Fruit fly (Drosophila melanogaster) whole organism, embryonic: Measurements from ENCODE around the gene CG15543.

Experiments used
- ATbp ChIP-seq: fragments of 200-800 bp; sonication (Bioruptor generic); optimal IDR thresholded peaks from 2 replicates; lab custom pipeline; 2017; ENCODE audit warnings: missing biosample characterization, mild to moderate bottlenecking, missing genetic modification characterization, missing genetic modification reagents
- Aef1 ChIP-seq: fragments of 200-800 bp; sonication (Bioruptor generic); IDR thresholded peaks from 3 replicates; pipeline ENCODE4 v1.3.6; 2022; ENCODE audit warnings: missing biosample characterization, missing genetic modification characterization
- CG10321 ChIP-seq: fragments of 200-800 bp; sonication (Bioruptor generic); IDR thresholded peaks from 2 replicates; pipeline ENCODE4 v1.3.6; 2022; ENCODE audit warnings: missing biosample characterization, missing genetic modification characterization
- CG13287 ChIP-seq: fragments of 200-800 bp; sonication (Bioruptor generic); IDR thresholded peaks from 2 replicates; pipeline ENCODE4 v1.3.6; 2022; ENCODE audit warnings: missing biosample characterization, missing genetic modification characterization; ENCODE audit not compliant: partially characterized antibody
- CG14050 ChIP-seq: fragments of 200-800 bp; sonication (Bioruptor generic); IDR thresholded peaks from 3 replicates; pipeline ENCODE4 v1.3.6; 2022; ENCODE audit warnings: missing biosample characterization, missing genetic modification characterization
- CG1832 ChIP-seq: fragments of 200-800 bp; sonication (Bioruptor generic); optimal IDR thresholded peaks from 2 replicates; lab custom pipeline; 2017; ENCODE audit warnings: missing biosample characterization, mild to moderate bottlenecking, missing genetic modification characterization, inconsistent platforms
- CG2202 ChIP-seq: fragments of 200-800 bp; sonication (Bioruptor generic); optimal IDR thresholded peaks from 2 replicates; lab custom pipeline; 2018; ENCODE audit warnings: missing biosample characterization, mild to moderate bottlenecking, missing genetic modification characterization
- CG31441 ChIP-seq: fragments of 200-800 bp; sonication (Bioruptor generic); IDR thresholded peaks from 2 replicates; pipeline ENCODE4 v1.3.6; 2022; ENCODE audit warnings: missing biosample characterization, missing genetic modification characterization
- CG32772 ChIP-seq: fragments of 200-800 bp; sonication (Bioruptor generic); IDR thresholded peaks from 2 replicates; pipeline ENCODE4 v1.3.6; 2022; ENCODE audit warnings: missing biosample characterization, missing genetic modification characterization
- CG4360 ChIP-seq: fragments of 200-800 bp; sonication (Bioruptor generic); IDR thresholded peaks from 2 replicates; pipeline ENCODE4 v1.3.6; 2022; ENCODE audit warnings: missing biosample characterization, missing genetic modification characterization
- CG4707 ChIP-seq: fragments of 200-800 bp; sonication (Bioruptor generic); optimal IDR thresholded peaks from 2 replicates; lab custom pipeline; 2018; ENCODE audit warnings: missing biosample characterization, mild to moderate bottlenecking, missing genetic modification characterization, moderate library complexity
- CG7556 ChIP-seq: fragments of 200-800 bp; sonication (Bioruptor generic); optimal IDR thresholded peaks from 2 replicates; lab custom pipeline; 2017; ENCODE audit warnings: missing biosample characterization, mild to moderate bottlenecking, missing genetic modification characterization
- CG7745 ChIP-seq: fragments of 200-800 bp; sonication (Bioruptor generic); optimal IDR thresholded peaks from 2 replicates; lab custom pipeline; 2018; ENCODE audit warnings: missing biosample characterization, mild to moderate bottlenecking, missing genetic modification characterization, moderate library complexity
- CG8281 ChIP-seq: fragments of 200-800 bp; sonication (Bioruptor generic); optimal IDR thresholded peaks from 2 replicates; lab custom pipeline; 2018; ENCODE audit warnings: missing biosample characterization, mild to moderate bottlenecking, missing genetic modification characterization, moderate library complexity
- CG8478 ChIP-seq: fragments of >200 bp; optimal IDR thresholded peaks from 2 replicates; lab custom pipeline; 2018
- CTCF ChIP-seq: fragments of 200-800 bp; sonication (Bioruptor generic); optimal IDR thresholded peaks from 2 replicates; lab custom pipeline; 2017; ENCODE audit warnings: missing biosample characterization, mild to moderate bottlenecking, missing genetic modification characterization, moderate library complexity
- CoRest ChIP-seq: fragments of 200-800 bp; sonication (Bioruptor generic); optimal IDR thresholded peaks from 3 replicates; lab custom pipeline; 2018; ENCODE audit warnings: missing biosample characterization, mild to moderate bottlenecking, missing genetic modification characterization, moderate library complexity
- D ChIP-seq, 2 experiments: fragments of 200-800 bp in 1 of 2; fragments of >200 bp in 1 of 2; sonication (Bioruptor generic) in 1 of 2; optimal IDR thresholded peaks; 2 replicates in 1 of 2; 3 replicates in 1 of 2; lab custom pipeline; 2017; ENCODE audit warnings: mild to moderate bottlenecking in 1 of 2, missing biosample characterization in 1 of 2, missing genetic modification characterization in 1 of 2, missing genetic modification reagents in 1 of 2
- Dad ChIP-seq: fragments of 200-800 bp; sonication (Bioruptor generic); optimal IDR thresholded peaks from 3 replicates; lab custom pipeline; 2016; ENCODE audit warnings: missing biosample characterization, missing genetic modification characterization
- Deaf1 ChIP-seq: fragments of 200-800 bp; optimal IDR thresholded peaks from 3 replicates; lab custom pipeline; 2019; ENCODE audit warnings: missing biosample characterization, mild to moderate bottlenecking, missing genetic modification characterization, moderate library complexity
- HLH54F ChIP-seq: fragments of 200-800 bp; sonication (Bioruptor generic); optimal IDR thresholded peaks from 3 replicates; lab custom pipeline; 2016; ENCODE audit warnings: missing biosample characterization, missing genetic modification characterization
- HmgD ChIP-seq: fragments of 200-800 bp; sonication (Bioruptor generic); optimal IDR thresholded peaks from 3 replicates; lab custom pipeline; 2016; ENCODE audit warnings: missing biosample characterization, missing genetic modification characterization
- Hmx ChIP-seq: fragments of 200-800 bp; sonication (Bioruptor generic); optimal IDR thresholded peaks from 2 replicates; lab custom pipeline; 2016; ENCODE audit warnings: missing biosample characterization, missing genetic modification characterization
- Jarid2 ChIP-seq: fragments of 200-800 bp; sonication (Bioruptor generic); optimal IDR thresholded peaks from 3 replicates; lab custom pipeline; 2017; ENCODE audit warnings: mild to moderate bottlenecking, missing biosample characterization, missing genetic modification reagents, missing genetic modification characterization
- Nf-YA ChIP-seq: fragments of 200-800 bp; sonication (Bioruptor generic); IDR thresholded peaks from 2 replicates; pipeline ENCODE4 v1.3.6; 2022; ENCODE audit warnings: missing biosample characterization, missing genetic modification characterization
- Nf-YB ChIP-seq: fragments of 200-800 bp; sonication (Bioruptor generic); optimal IDR thresholded peaks from 3 replicates; lab custom pipeline; 2019; ENCODE audit warnings: missing biosample characterization, mild to moderate bottlenecking, missing genetic modification characterization, moderate library complexity
- Nf-YC ChIP-seq: fragments of 200-800 bp; optimal IDR thresholded peaks from 3 replicates; lab custom pipeline; 2019; ENCODE audit warnings: missing biosample characterization, mild to moderate bottlenecking, missing genetic modification characterization, moderate library complexity
- Stat92E ChIP-seq, 3 experiments: fragments of >200 bp in 2 of 3; fragments of 200-800 bp in 1 of 3; sonication (Bioruptor generic) in 1 of 3; optimal IDR thresholded peaks; 2 replicates each; lab custom pipeline; 2017 to 2019; ENCODE audit warnings: missing biosample characterization in 3 of 3, missing genetic modification characterization in 3 of 3, mild to moderate bottlenecking in 1 of 3, moderate library complexity in 1 of 3
- Trl ChIP-seq, 3 experiments: fragments of >200 bp in 2 of 3; fragments of 200-800 bp in 1 of 3; sonication (Bioruptor generic) in 1 of 3; optimal IDR thresholded peaks; 2 replicates in 1 of 3; 3 replicates in 2 of 3; lab custom pipeline; 2016 to 2017; ENCODE audit warnings: missing biosample characterization in 1 of 3, missing genetic modification characterization in 1 of 3
- Vsx1 ChIP-seq: fragments of 200-800 bp; sonication (Bioruptor generic); optimal IDR thresholded peaks from 2 replicates; lab custom pipeline; 2017; ENCODE audit warnings: missing biosample characterization, mild to moderate bottlenecking, missing genetic modification characterization, missing genetic modification reagents
- abd-A ChIP-seq: fragments of 200-800 bp; sonication (Bioruptor generic); optimal IDR thresholded peaks from 3 replicates; lab custom pipeline; 2019; ENCODE audit warnings: missing biosample characterization, mild to moderate bottlenecking, missing genetic modification characterization, moderate library complexity
- ase ChIP-seq: fragments of 200-800 bp; sonication (Bioruptor generic); IDR thresholded peaks from 3 replicates; pipeline ENCODE4 v1.3.6; 2022; ENCODE audit warnings: missing biosample characterization, missing genetic modification characterization
- cato ChIP-seq: fragments of 200-800 bp; sonication (Bioruptor generic); optimal IDR thresholded peaks from 2 replicates; lab custom pipeline; 2016; ENCODE audit warnings: missing biosample characterization, missing genetic modification characterization, borderline replicate concordance
- cg ChIP-seq: fragments of 200-800 bp; sonication (Bioruptor generic); optimal IDR thresholded peaks from 3 replicates; lab custom pipeline; 2019; ENCODE audit warnings: missing biosample characterization, mild to moderate bottlenecking, missing genetic modification characterization, moderate library complexity
- crol ChIP-seq: fragments of 200-800 bp; sonication (Bioruptor generic); IDR thresholded peaks from 2 replicates; pipeline ENCODE4 v1.3.6; 2022; ENCODE audit warnings: missing biosample characterization, missing genetic modification characterization
- gsb ChIP-seq: fragments of 200-800 bp; sonication (Bioruptor generic); IDR thresholded peaks from 2 replicates; pipeline ENCODE4 v1.3.6; 2022; ENCODE audit warnings: missing biosample characterization, missing genetic modification characterization
- inv ChIP-seq: fragments of 200-800 bp; sonication (Bioruptor generic); IDR thresholded peaks from 2 replicates; pipeline ENCODE4 v1.3.6; 2022; ENCODE audit warnings: missing biosample characterization, missing genetic modification characterization; ENCODE audit not compliant: partially characterized antibody
- jigr1 ChIP-seq: fragments of 200-800 bp; sonication (Bioruptor generic); IDR thresholded peaks from 3 replicates; pipeline ENCODE4 v1.3.6; 2022; ENCODE audit warnings: missing biosample characterization, missing genetic modification characterization
- oc ChIP-seq: fragments of 200-800 bp; sonication (Bioruptor generic); optimal IDR thresholded peaks from 2 replicates; lab custom pipeline; 2018; ENCODE audit warnings: missing biosample characterization, mild to moderate bottlenecking, missing genetic modification characterization, moderate library complexity
- onecut ChIP-seq: fragments of 200-800 bp; sonication (Bioruptor generic); IDR thresholded peaks from 2 replicates; pipeline ENCODE4 v1.3.6; 2022; ENCODE audit warnings: missing biosample characterization, missing genetic modification characterization
- otp ChIP-seq: fragments of 200-800 bp; sonication (Bioruptor generic); IDR thresholded peaks from 3 replicates; pipeline ENCODE4, ENCODE4 v1.3.6; 2022; ENCODE audit warnings: missing biosample characterization, missing genetic modification characterization
- pros ChIP-seq: fragments of 200-800 bp; sonication (Bioruptor generic); optimal IDR thresholded peaks from 3 replicates; lab custom pipeline; 2019; ENCODE audit warnings: missing biosample characterization, mild to moderate bottlenecking, missing genetic modification characterization, moderate library complexity
- scrt ChIP-seq: fragments of 200-800 bp; sonication (Bioruptor generic); optimal IDR thresholded peaks from 2 replicates; lab custom pipeline; 2018; ENCODE audit warnings: missing biosample characterization, mild to moderate bottlenecking, missing genetic modification characterization, moderate library complexity
- sens ChIP-seq: fragments of 200-800 bp; sonication (Bioruptor generic); peaks from one replicate; lab custom pipeline; 2016; ENCODE audit warnings: missing biosample characterization, missing genetic modification characterization
- sna ChIP-seq: fragments of 200-800 bp; sonication (Bioruptor generic); IDR thresholded peaks from 2 replicates; pipeline ENCODE4 v1.3.6; 2022; ENCODE audit warnings: missing biosample characterization, missing genetic modification characterization; ENCODE audit not compliant: partially characterized antibody
- sqz ChIP-seq: fragments of 200-800 bp; sonication (Bioruptor generic); optimal IDR thresholded peaks from 3 replicates; lab custom pipeline; 2018; ENCODE audit warnings: missing biosample characterization, mild to moderate bottlenecking, missing genetic modification characterization
- sr ChIP-seq: fragments of 200-800 bp; sonication (Bioruptor generic); IDR thresholded peaks from 3 replicates; pipeline ENCODE4 v1.3.6; 2022; ENCODE audit warnings: missing biosample characterization, missing genetic modification characterization
- twi ChIP-seq: fragments of 200-800 bp; optimal IDR thresholded peaks from 2 replicates; lab custom pipeline; 2019; ENCODE audit warnings: missing biosample characterization, mild to moderate bottlenecking, missing genetic modification characterization, moderate library complexity
- vvl ChIP-seq: fragments of 200-800 bp; sonication (Bioruptor generic); IDR thresholded peaks from 2 replicates; pipeline ENCODE4 v1.3.6; 2022; ENCODE audit warnings: missing biosample characterization, missing genetic modification characterization
- yki ChIP-seq: fragments of >200 bp; optimal IDR thresholded peaks from 3 replicates; lab custom pipeline; 2018
- zen ChIP-seq: fragments of 200-800 bp; sonication (Bioruptor generic); optimal IDR thresholded peaks from 3 replicates; lab custom pipeline; 2018; ENCODE audit warnings: missing biosample characterization, mild to moderate bottlenecking, missing genetic modification characterization, moderate library complexity

Gene CG15543

dm6 chr3R:30764121-30764520, 21.4 kb downstream of the CG15543 start:
- TF ChIP-seq CG32772 (GFP tag; lab: Robert Waterston, UW) (peak; percentile 85), Nf-YB (peak; percentile 98), otp (GFP tag; lab: Robert Waterston, UW) (peak; percentile 68; the same call in 1 of the 3 replicates), Trl (optimal IDR thresholded peaks at IDR 0.05; lab: Kevin White, UChicago) (peak; percentile 62 to 63), Trl (GFP tag; optimal IDR thresholded peaks at IDR 0.05; lab: Kevin White, UChicago) (no peak), CG2202 (tag; lab: Kevin White, UChicago) (no peak), Dad (no peak), yki (lab: Kevin White, UChicago) (peak; percentile 32), CG7745 (tag; lab: Kevin White, UChicago) (peak; percentile 65), Aef1 (peak; percentile 50; the same call in 2 of the 3 replicates), CTCF (peak; percentile 46), inv (GFP tag; lab: Robert Waterston, UW) (no peak), oc (tag; lab: Kevin White, UChicago) (no peak), Jarid2 (peak; percentile 47), D (optimal IDR thresholded peaks at IDR 0.05; lab: Kevin White, UChicago) (no peak), D (GFP tag; optimal IDR thresholded peaks at IDR 0.05; lab: Kevin White, UChicago) (no peak), ATbp (GFP tag; lab: Kevin White, UChicago) (no peak), jigr1 (GFP tag; lab: Robert Waterston, UW) (no peak), CG4707 (GFP tag; lab: Kevin White, UChicago) (no peak), CoRest (peak; percentile 56), sna (GFP tag; lab: Robert Waterston, UW) (0 out of 2 replicates have a peak, but pooled peaks have one; percentile 12), zen (peak; percentile 89), twi (tag; lab: Kevin White, UChicago) (peak; percentile 82), CG7556 (GFP tag; lab: Kevin White, UChicago) (no peak), CG13287 (GFP tag; lab: Robert Waterston, UW) (peak; percentile 16; the same call in 1 of the 2 replicates), Nf-YC (tag; lab: Kevin White, UChicago) (peak; percentile 97), sr (GFP tag; lab: Robert Waterston, UW) (peak; percentile 94), ase (GFP tag; lab: Robert Waterston, UW) (no peak), CG8478 (peak; percentile 86), HmgD (GFP tag; lab: Kevin White, UChicago) (no peak), CG14050 (GFP tag; lab: Robert Waterston, UW) (no peak), Nf-YA (GFP tag; lab: Robert Waterston, UW) (peak; percentile 69), cato (GFP tag; lab: Kevin White, UChicago) (no peak), CG1832 (peak; percentile 92), crol (peak; percentile 65), CG8281 (tag; lab: Kevin White, UChicago) (no peak), sqz (GFP tag; lab: Kevin White, UChicago) (peak; percentile 99), abd-A (tag; lab: Kevin White, UChicago) (peak; percentile 85), Stat92E (GFP tag; optimal IDR thresholded peaks at IDR 0.05; lab: Kevin White, UChicago) (peak in 1 of 3 experiments; percentile 6), CG4360 (peak; percentile 47; the same call in 1 of the 2 replicates), CG31441 (no peak), gsb (GFP tag; lab: Robert Waterston, UW) (no peak), vvl (GFP tag; lab: Robert Waterston, UW) (peak; percentile 95), cg (GFP tag; lab: Kevin White, UChicago) (peak; percentile 97), Vsx1 (GFP tag; lab: Kevin White, UChicago) (peak; percentile 89), onecut (GFP tag; lab: Robert Waterston, UW) (no peak), sens (GFP tag; lab: Kevin White, UChicago) (peak; percentile 56), Deaf1 (tag; lab: Kevin White, UChicago) (peak; percentile 44), pros (GFP tag; lab: Kevin White, UChicago) (peak; percentile 38), Hmx (no peak), CG10321 (GFP tag; lab: Robert Waterston, UW) (peak; percentile 86), scrt (GFP tag; lab: Kevin White, UChicago) (peak; percentile 5), HLH54F (no peak)
